Worm (Caenorhabditis elegans) whole organism, L4 larva: ENCODE measurements around the gene C11H1.7.

Experiments
- D1046.2 ChIP-seq: fragments of 200-800 bp; sonication (Bioruptor generic); IDR thresholded peaks from 2 replicates; pipeline ENCODE4 v1.3.6; 2022; ENCODE audit warnings: missing genetic modification characterization, missing compliant biosample characterization
- F37D6.2 ChIP-seq: sonication (generic microtip); optimal IDR thresholded peaks from 2 replicates; lab custom pipeline; 2016; ENCODE audit warnings: mild to moderate bottlenecking, missing genetic modification characterization, missing compliant biosample characterization
- T26A8.4 ChIP-seq: fragments of 200-800 bp; sonication (Bioruptor generic); IDR thresholded peaks from 2 replicates; pipeline ENCODE4 v1.3.6; 2022; ENCODE audit warnings: missing genetic modification characterization, missing compliant biosample characterization
- ZK337.2 ChIP-seq: fragments of 200-800 bp; sonication (Bioruptor generic); IDR thresholded peaks from 2 replicates; pipeline ENCODE4 v1.3.6; 2022; ENCODE audit warnings: missing genetic modification reagents, missing genetic modification characterization, missing compliant biosample characterization
- arid-1 ChIP-seq: fragments of 200-800 bp; sonication (Bioruptor generic); conservative IDR thresholded peaks from 2 replicates; pipeline ENCODE4 v1.3.6; 2022; ENCODE audit warnings: missing genetic modification reagents, missing genetic modification characterization, missing compliant biosample characterization
- attf-4 ChIP-seq: sonication (generic microtip); optimal IDR thresholded peaks from 3 replicates; lab custom pipeline; 2017; ENCODE audit warnings: missing biosample characterization, missing genetic modification characterization
- ceh-20 ChIP-seq: fragments of 200-800 bp; sonication (Bioruptor generic); IDR thresholded peaks from 2 replicates; pipeline ENCODE4 v1.3.6; 2022; ENCODE audit warnings: missing genetic modification reagents, missing genetic modification characterization, missing compliant biosample characterization
- ceh-62 ChIP-seq: sonication (generic microtip); optimal IDR thresholded peaks from 2 replicates; lab custom pipeline; 2017; ENCODE audit warnings: missing biosample characterization, missing genetic modification characterization
- ceh-82 ChIP-seq: sonication (generic microtip); optimal IDR thresholded peaks from 2 replicates; lab custom pipeline; 2017; ENCODE audit warnings: missing biosample characterization, missing genetic modification characterization
- ces-1 ChIP-seq: fragments of 150-350 bp; sonication (generic microtip); optimal IDR thresholded peaks from 4 replicates; lab custom pipeline; 2014; ENCODE audit warnings: missing biosample characterization, missing genetic modification reagents, missing genetic modification characterization
- ctbp-1 ChIP-seq: fragments of 200-800 bp; sonication (Bioruptor generic); IDR thresholded peaks from 2 replicates; pipeline ENCODE4 v1.3.6; 2022; ENCODE audit warnings: missing genetic modification reagents, missing genetic modification characterization, missing compliant biosample characterization
- daf-12 ChIP-seq: fragments of 150-350 bp; optimal IDR thresholded peaks from 2 replicates; lab custom pipeline; 2014; ENCODE audit warnings: missing biosample characterization, missing genetic modification reagents, missing genetic modification characterization
- daf-16 ChIP-seq, 3 experiments: sonication (generic microtip); optimal IDR thresholded peaks; 2 replicates each; lab custom pipeline; 2016 to 2017; ENCODE audit warnings: missing genetic modification characterization in 3 of 3, missing genetic modification reagents in 3 of 3, mild to moderate bottlenecking in 2 of 3, missing compliant biosample characterization in 2 of 3, missing biosample characterization in 1 of 3, moderate library complexity in 1 of 3
- daf-8 ChIP-seq: fragments of 200-800 bp; sonication (Bioruptor generic); IDR thresholded peaks from 2 replicates; pipeline ENCODE4 v1.3.6; 2022; ENCODE audit warnings: missing genetic modification characterization, missing compliant biosample characterization
- dmd-9 ChIP-seq: fragments of 200-800 bp; sonication (Bioruptor generic); IDR thresholded peaks from 2 replicates; pipeline ENCODE4 v1.3.6; 2022; ENCODE audit warnings: missing genetic modification reagents, missing genetic modification characterization, missing compliant biosample characterization
- duxl-1 ChIP-seq: sonication (generic microtip); optimal IDR thresholded peaks from 2 replicates; lab custom pipeline; 2016; ENCODE audit warnings: mild to moderate bottlenecking, missing genetic modification characterization, moderate library complexity, missing compliant biosample characterization; ENCODE audit not compliant: poor library complexity
- dve-1 ChIP-seq: sonication (generic microtip); optimal IDR thresholded peaks from 2 replicates; lab custom pipeline; 2017; ENCODE audit warnings: antibody characterized with exemption, mild to moderate bottlenecking, missing genetic modification characterization, missing compliant biosample characterization; ENCODE audit not compliant: insufficient read depth
- egl-43 ChIP-seq: fragments of 200-800 bp; sonication (Bioruptor generic); IDR thresholded peaks from 2 replicates; pipeline ENCODE4 v1.3.6; 2022; ENCODE audit warnings: missing genetic modification reagents, missing genetic modification characterization, missing compliant biosample characterization
- fos-1 ChIP-seq: fragments of 150-350 bp; optimal IDR thresholded peaks from 2 replicates; lab custom pipeline; 2014; ENCODE audit warnings: missing biosample characterization, missing genetic modification characterization
- hlh-11 ChIP-seq: fragments of 200-800 bp; sonication (Bioruptor generic); optimal IDR thresholded peaks from 2 replicates; lab custom pipeline; 2018; ENCODE audit warnings: mild to moderate bottlenecking, missing genetic modification characterization, missing compliant biosample characterization
- hmg-1.1 ChIP-seq: fragments of 200-800 bp; sonication (Bioruptor generic); IDR thresholded peaks from 2 replicates; pipeline ENCODE4 v1.3.6; 2022; ENCODE audit warnings: missing genetic modification reagents, missing genetic modification characterization, missing compliant biosample characterization
- lim-7 ChIP-seq: fragments of 200-800 bp; sonication (Bioruptor generic); IDR thresholded peaks from 2 replicates; pipeline ENCODE4 v1.3.6; 2022; ENCODE audit warnings: missing genetic modification characterization, missing compliant biosample characterization
- lin-29 ChIP-seq: fragments of 200-800 bp; sonication (Bioruptor generic); IDR thresholded peaks from 2 replicates; pipeline ENCODE4 v1.3.6; 2022; ENCODE audit warnings: missing genetic modification reagents, missing genetic modification characterization, missing compliant biosample characterization
- lin-38 ChIP-seq: fragments of 200-800 bp; sonication (Bioruptor generic); IDR thresholded peaks from 2 replicates; pipeline ENCODE4 v1.3.6; 2022; ENCODE audit warnings: missing genetic modification reagents, missing genetic modification characterization, missing compliant biosample characterization
- lsy-2 ChIP-seq, 2 experiments: fragments of 150-350 bp in 1 of 2; sonication (generic microtip) in 1 of 2; optimal IDR thresholded peaks; 2 replicates each; lab custom pipeline; 2014 to 2017; ENCODE audit warnings: missing biosample characterization in 2 of 2, missing genetic modification characterization in 2 of 2
- madf-9 ChIP-seq: fragments of 200-800 bp; sonication (Bioruptor generic); conservative IDR thresholded peaks from 2 replicates; pipeline ENCODE4 v1.3.6; 2022; ENCODE audit warnings: missing genetic modification reagents, missing genetic modification characterization, missing compliant biosample characterization
- mdl-1 ChIP-seq, 2 experiments: fragments of 150-350 bp in 1 of 2; sonication (generic microtip) in 1 of 2; optimal IDR thresholded peaks; 2 replicates each; lab custom pipeline; 2014 to 2017; ENCODE audit warnings: missing biosample characterization in 2 of 2, missing genetic modification characterization in 2 of 2
- mes-2 ChIP-seq: sonication (generic microtip); optimal IDR thresholded peaks from 2 replicates; lab custom pipeline; 2016; ENCODE audit warnings: missing genotype, mild to moderate bottlenecking, missing genetic modification characterization, missing compliant biosample characterization; ENCODE audit not compliant: poor library complexity, severe bottlenecking
- nhr-102 ChIP-seq: sonication (generic microtip); optimal IDR thresholded peaks from 2 replicates; lab custom pipeline; 2016; ENCODE audit warnings: mild to moderate bottlenecking, missing genetic modification characterization, moderate library complexity, missing compliant biosample characterization
- nhr-11 ChIP-seq: fragments of 150-350 bp; optimal IDR thresholded peaks from 2 replicates; lab custom pipeline; 2014; ENCODE audit warnings: missing biosample characterization, missing genetic modification characterization
- nhr-25 ChIP-seq: sonication (generic microtip); optimal IDR thresholded peaks from 2 replicates; lab custom pipeline; 2017; ENCODE audit warnings: missing genetic modification characterization, mild to moderate bottlenecking, missing compliant biosample characterization, antibody characterized with exemption, moderate library complexity, borderline replicate concordance; ENCODE audit not compliant: insufficient read depth
- nhr-28 ChIP-seq: fragments of 150-350 bp; optimal IDR thresholded peaks from 2 replicates; lab custom pipeline; 2014; ENCODE audit warnings: missing biosample characterization, missing genetic modification characterization
- nhr-41 ChIP-seq: fragments of 200-800 bp; sonication (Bioruptor generic); IDR thresholded peaks from 2 replicates; pipeline ENCODE4 v1.3.6; 2022; ENCODE audit warnings: missing genetic modification reagents, missing genetic modification characterization, missing compliant biosample characterization
- nhr-42 ChIP-seq: fragments of 200-800 bp; sonication (Bioruptor generic); IDR thresholded peaks from 2 replicates; pipeline ENCODE4 v1.3.6; 2022; ENCODE audit warnings: missing genetic modification characterization, missing compliant biosample characterization
- nhr-6 ChIP-seq: fragments of 150-350 bp; optimal IDR thresholded peaks from 2 replicates; lab custom pipeline; 2014; ENCODE audit warnings: missing biosample characterization, missing genetic modification characterization
- nhr-76 ChIP-seq: fragments of 150-350 bp; optimal IDR thresholded peaks from 2 replicates; lab custom pipeline; 2014; ENCODE audit warnings: missing biosample characterization, missing genetic modification characterization
- pha-4 ChIP-seq, 2 experiments: fragments of 150-350 bp in 1 of 2; fragments of 200-800 bp in 1 of 2; sonication (Bioruptor generic) in 1 of 2; IDR thresholded peaks in 1 of 2; optimal IDR thresholded peaks in 1 of 2; 2 replicates each; pipeline versions ENCODE4 v1.3.6 to Lab custom; 2014 to 2022; ENCODE audit warnings: missing genetic modification characterization in 2 of 2, missing genetic modification reagents in 2 of 2, missing biosample characterization in 1 of 2, missing compliant biosample characterization in 1 of 2
- php-3 ChIP-seq: fragments of 200-800 bp; sonication (Bioruptor generic); IDR thresholded peaks from 2 replicates; pipeline ENCODE4 v1.3.6; 2022; ENCODE audit warnings: missing genetic modification reagents, missing genetic modification characterization, missing compliant biosample characterization
- rbr-2 ChIP-seq: sonication (generic microtip); optimal IDR thresholded peaks from 2 replicates; lab custom pipeline; 2016; ENCODE audit warnings: missing genotype, missing genetic modification characterization, missing compliant biosample characterization
- saeg-2 ChIP-seq: fragments of 200-800 bp; sonication (Bioruptor generic); IDR thresholded peaks from 2 replicates; pipeline ENCODE4 v1.3.6; 2022; ENCODE audit warnings: missing genetic modification reagents, missing genetic modification characterization, missing compliant biosample characterization
- snpc-4 ChIP-seq: fragments of 150-350 bp; optimal IDR thresholded peaks from 2 replicates; lab custom pipeline; 2014; ENCODE audit warnings: missing biosample characterization, missing genetic modification characterization
- spr-3 ChIP-seq: fragments of 200-800 bp; sonication (Bioruptor generic); optimal IDR thresholded peaks from 2 replicates; lab custom pipeline; 2018; ENCODE audit warnings: mild to moderate bottlenecking, missing genetic modification characterization, missing compliant biosample characterization
- tag-97 ChIP-seq: fragments of 200-800 bp; sonication (Bioruptor generic); IDR thresholded peaks from 2 replicates; pipeline ENCODE4 v1.3.6; 2022; ENCODE audit warnings: missing genetic modification characterization, missing compliant biosample characterization
- tra-1 ChIP-seq: fragments of 200-800 bp; sonication (Bioruptor generic); IDR thresholded peaks from 2 replicates; pipeline ENCODE4 v1.3.6; 2022; ENCODE audit warnings: missing genetic modification reagents, missing genetic modification characterization, missing compliant biosample characterization
- zag-1 ChIP-seq: fragments of 150-350 bp; optimal IDR thresholded peaks from 2 replicates; lab custom pipeline; 2014; ENCODE audit warnings: missing biosample characterization, missing genetic modification characterization
- zfp-2 ChIP-seq: sonication (generic microtip); optimal IDR thresholded peaks from 2 replicates; lab custom pipeline; 2016; ENCODE audit warnings: mild to moderate bottlenecking, missing genetic modification characterization, missing compliant biosample characterization
- zfp-3 ChIP-seq: fragments of 200-800 bp; sonication (Bioruptor generic); conservative IDR thresholded peaks from 2 replicates; pipeline ENCODE4 v1.3.6; 2022; ENCODE audit warnings: missing genetic modification reagents, missing genetic modification characterization, missing compliant biosample characterization
- zip-11 ChIP-seq: fragments of 200-800 bp; sonication (Bioruptor generic); IDR thresholded peaks from 2 replicates; pipeline ENCODE4 v1.3.6; 2022; ENCODE audit warnings: missing genetic modification characterization, missing compliant biosample characterization

The C11H1.7 gene

ce11 chrX:14311583-14311982, 15.6 kb upstream of the C11H1.7 start, which contains the start of gene mgrn-1 (continued):
- TF ChIP-seq fos-1 (tag; lab: Kevin White, UChicago): no peak
- no peak for TF ChIP-seq lsy-2 (tag; optimal IDR thresholded peaks at IDR 0.05; lab: Kevin White, UChicago)

ce11 chrX:14312416-14312815, 14.8 kb upstream of the C11H1.7 start:
- TF ChIP-seq zfp-2 (tag; lab: Kevin White, UChicago) (no peak), mdl-1 (tag; optimal IDR thresholded peaks at IDR 0.05; lab: Kevin White, UChicago) (peak in 1 of 2 experiments; percentile 73), lin-29 (no peak), ceh-20 (GFP tag; lab: Robert Waterston, UW) (no peak), daf-12 (no peak), attf-4 (no peak), nhr-11 (tag; lab: Kevin White, UChicago) (peak; percentile 58), tag-97 (GFP tag; lab: Robert Waterston, UW) (no peak), snpc-4 (tag; lab: Kevin White, UChicago) (no peak), rbr-2 (peak; percentile 83), nhr-25 (tag; lab: Kevin White, UChicago) (peak; percentile 24), arid-1 (GFP tag; lab: Robert Waterston, UW) (no peak), hlh-11 (tag; lab: Kevin White, UChicago) (peak; percentile 93), ZK337.2 (GFP tag; lab: Robert Waterston, UW) (no peak), nhr-41 (GFP tag; lab: Robert Waterston, UW) (no peak), nhr-76 (tag; lab: Kevin White, UChicago) (no peak), mes-2 (peak; percentile 88), hmg-1.1 (GFP tag; lab: Robert Waterston, UW) (peak; percentile 82), ceh-82 (tag; lab: Kevin White, UChicago) (no peak), nhr-6 (tag; lab: Kevin White, UChicago) (peak; percentile 62), zag-1 (tag; lab: Kevin White, UChicago) (no peak), T26A8.4 (GFP tag; lab: Robert Waterston, UW) (no peak), nhr-28 (tag; lab: Kevin White, UChicago) (peak; percentile 97), ces-1 (GFP tag; lab: Kevin White, UChicago) (no peak), daf-8 (GFP tag; lab: Robert Waterston, UW) (no peak), dve-1 (tag; lab: Kevin White, UChicago) (peak; percentile 78), egl-43 (GFP tag; lab: Robert Waterston, UW) (no peak), madf-9 (GFP tag; lab: Robert Waterston, UW) (no peak), php-3 (GFP tag; lab: Robert Waterston, UW) (no peak), duxl-1 (tag; lab: Kevin White, UChicago) (peak; percentile 44), ceh-62 (tag; lab: Kevin White, UChicago) (no peak), zfp-3 (GFP tag; lab: Robert Waterston, UW) (no peak), dmd-9 (GFP tag; lab: Robert Waterston, UW) (no peak), fos-1 (tag; lab: Kevin White, UChicago) (no peak), pha-4 (GFP tag; IDR thresholded peaks at IDR 0.05; lab: Robert Waterston, UW) (0 out of 2 replicates have a peak, but pooled peaks have one; percentile 7), pha-4 (tag; optimal IDR thresholded peaks at IDR 0.05; lab: Kevin White, UChicago) (peak; percentile 25), daf-16 (GFP tag; optimal IDR thresholded peaks at IDR 0.05; lab: Kevin White, UChicago) (peak; percentile 8 to 22), daf-16 (tag; optimal IDR thresholded peaks at IDR 0.05; lab: Kevin White, UChicago) (peak; percentile 67), nhr-102 (peak; percentile 54), D1046.2 (GFP tag; lab: Robert Waterston, UW) (no peak), tra-1 (no peak), ctbp-1 (GFP tag; lab: Robert Waterston, UW) (peak; percentile 72; the same call in 1 of the 2 replicates), zip-11 (GFP tag; lab: Robert Waterston, UW) (no peak), saeg-2 (no peak), F37D6.2 (tag; lab: Kevin White, UChicago) (peak; percentile 62), lim-7 (no peak), nhr-42 (no peak), lin-38 (GFP tag; lab: Robert Waterston, UW) (peak; percentile 42), spr-3 (GFP tag; lab: Kevin White, UChicago) (no peak)
